Worm (Caenorhabditis elegans) whole organism, L1 larva: ENCODE measurements around the gene ZK1193.2.

Experiments used
- C04F5.9 ChIP-seq: sonication (generic microtip); optimal IDR thresholded peaks from 2 replicates; lab custom pipeline; 2016; ENCODE audit warnings: missing genetic modification characterization, missing compliant biosample characterization
- C16A3.4 ChIP-seq: fragments of 150-350 bp; optimal IDR thresholded peaks from 2 replicates; lab custom pipeline; 2014; ENCODE audit warnings: missing biosample characterization, missing genetic modification characterization
- aha-1 ChIP-seq: fragments of 150-350 bp; optimal IDR thresholded peaks from 2 replicates; lab custom pipeline; 2014; ENCODE audit warnings: missing biosample characterization, missing genetic modification characterization
- alr-1 ChIP-seq: fragments of 200-800 bp; sonication (Bioruptor generic); optimal IDR thresholded peaks from 2 replicates; lab custom pipeline; 2018; ENCODE audit warnings: borderline replicate concordance, mild to moderate bottlenecking, missing genetic modification characterization, missing compliant biosample characterization
- ama-1 ChIP-seq: fragments of 150-350 bp; optimal IDR thresholded peaks from 2 replicates; lab custom pipeline; 2014
- blmp-1 ChIP-seq: fragments of 150-350 bp; optimal IDR thresholded peaks from 2 replicates; lab custom pipeline; 2014; ENCODE audit warnings: missing biosample characterization, missing genetic modification characterization
- ceh-63 ChIP-seq: fragments of 200-800 bp; sonication (Bioruptor generic); optimal IDR thresholded peaks from 2 replicates; lab custom pipeline; 2018; ENCODE audit warnings: mild to moderate bottlenecking, missing genetic modification characterization, missing compliant biosample characterization
- ceh-82 ChIP-seq, 3 experiments: fragments of 150-350 bp in 1 of 3; sonication (generic microtip) in 2 of 3; optimal IDR thresholded peaks; 2 replicates each; lab custom pipeline; 2014 to 2017; ENCODE audit warnings: missing biosample characterization in 3 of 3, missing genetic modification characterization in 3 of 3
- ceh-90 ChIP-seq: sonication (generic microtip); optimal IDR thresholded peaks from 2 replicates; lab custom pipeline; 2016; ENCODE audit warnings: missing genetic modification characterization, missing compliant biosample characterization
- dpl-1 ChIP-seq, 3 experiments: fragments of 150-350 bp in 2 of 3; sonication (generic microtip) in 1 of 3; optimal IDR thresholded peaks; 2 replicates each; lab custom pipeline; 2014 to 2017; ENCODE audit warnings: missing biosample characterization in 3 of 3, missing genetic modification characterization in 3 of 3, missing genetic modification reagents in 3 of 3
- dsc-1 ChIP-seq: sonication (generic microtip); optimal IDR thresholded peaks from 2 replicates; lab custom pipeline; 2016; ENCODE audit warnings: mild to moderate bottlenecking, missing genetic modification characterization, missing compliant biosample characterization
- egl-27 ChIP-seq, 2 experiments: fragments of 150-350 bp in 1 of 2; sonication (generic microtip); optimal IDR thresholded peaks; 3 replicates each; lab custom pipeline; 2017 to 2018; ENCODE audit warnings: missing biosample characterization in 2 of 2, missing genetic modification characterization in 2 of 2, missing genetic modification reagents in 2 of 2
- elt-2 ChIP-seq: sonication (generic microtip); optimal IDR thresholded peaks from 2 replicates; lab custom pipeline; 2016; ENCODE audit warnings: missing genetic modification characterization, mild to moderate bottlenecking, inconsistent platforms, missing compliant biosample characterization, missing genetic modification reagents
- elt-3 ChIP-seq, 6 experiments: fragments of 150-350 bp in 1 of 6; sonication (generic microtip); optimal IDR thresholded peaks; 2 replicates each; lab custom pipeline; 2017 to 2018; ENCODE audit warnings: missing biosample characterization in 6 of 6, missing genetic modification characterization in 6 of 6, inconsistent platforms in 1 of 6
- ets-5 ChIP-seq: fragments of 200-800 bp; sonication (Bioruptor generic); IDR thresholded peaks from 2 replicates; pipeline ENCODE4 v1.3.6; 2022; ENCODE audit warnings: missing genetic modification characterization, missing compliant biosample characterization
- fkh-10 ChIP-seq: sonication (generic microtip); optimal IDR thresholded peaks from 2 replicates; lab custom pipeline; 2017; ENCODE audit warnings: missing biosample characterization, missing genetic modification reagents, missing genetic modification characterization
- hlh-4 ChIP-seq: sonication (generic microtip); optimal IDR thresholded peaks from 2 replicates; lab custom pipeline; 2016; ENCODE audit warnings: mild to moderate bottlenecking, missing genetic modification characterization, missing compliant biosample characterization
- hpl-2 ChIP-seq: fragments of 150-350 bp; optimal IDR thresholded peaks from 2 replicates; lab custom pipeline; 2014; ENCODE audit warnings: missing biosample characterization, missing genetic modification reagents, missing genetic modification characterization
- lin-14 ChIP-seq: fragments of 200-800 bp; sonication (Bioruptor generic); optimal IDR thresholded peaks from 2 replicates; lab custom pipeline; 2018; ENCODE audit warnings: mild to moderate bottlenecking, missing genetic modification characterization, moderate library complexity, missing compliant biosample characterization
- lin-39 ChIP-seq: fragments of 150-350 bp; optimal IDR thresholded peaks from 2 replicates; lab custom pipeline; 2014; ENCODE audit warnings: missing biosample characterization, missing genetic modification reagents, missing genetic modification characterization
- mef-2 ChIP-seq: fragments of 150-350 bp; optimal IDR thresholded peaks from 2 replicates; lab custom pipeline; 2014; ENCODE audit warnings: missing biosample characterization, missing genetic modification characterization
- nhr-12 ChIP-seq: sonication (generic microtip); optimal IDR thresholded peaks from 2 replicates; lab custom pipeline; 2017; ENCODE audit warnings: missing biosample characterization, missing genetic modification characterization
- nhr-28 ChIP-seq: fragments of 150-350 bp; optimal IDR thresholded peaks from 2 replicates; lab custom pipeline; 2014; ENCODE audit warnings: missing biosample characterization, missing genetic modification characterization
- nhr-47 ChIP-seq: sonication (generic microtip); optimal IDR thresholded peaks from 2 replicates; lab custom pipeline; 2016; ENCODE audit warnings: mild to moderate bottlenecking, missing genetic modification characterization, moderate library complexity, missing compliant biosample characterization
- nhr-71 ChIP-seq: sonication (generic microtip); optimal IDR thresholded peaks from 2 replicates; lab custom pipeline; 2016; ENCODE audit warnings: mild to moderate bottlenecking, missing genetic modification characterization, moderate library complexity, missing compliant biosample characterization
- nhr-76 ChIP-seq: sonication (generic microtip); optimal IDR thresholded peaks from 2 replicates; lab custom pipeline; 2017; ENCODE audit warnings: missing biosample characterization, missing genetic modification characterization
- nhr-77 ChIP-seq: fragments of 150-350 bp; optimal IDR thresholded peaks from 2 replicates; lab custom pipeline; 2014; ENCODE audit warnings: missing biosample characterization, missing genetic modification characterization
- nhr-84 ChIP-seq: sonication (generic microtip); optimal IDR thresholded peaks from 2 replicates; lab custom pipeline; 2017; ENCODE audit warnings: missing biosample characterization, missing genetic modification characterization
- nhr-85 ChIP-seq: sonication (generic microtip); peaks from one replicate; lab custom pipeline; 2016; ENCODE audit warnings: missing genetic modification characterization, inconsistent platforms, missing compliant biosample characterization
- pag-3 ChIP-seq: sonication (generic microtip); optimal IDR thresholded peaks from 2 replicates; lab custom pipeline; 2017; ENCODE audit warnings: missing genetic modification characterization, mild to moderate bottlenecking, missing compliant biosample characterization, antibody characterized with exemption, borderline replicate concordance; ENCODE audit not compliant: insufficient read depth
- pax-3 ChIP-seq: fragments of 200-800 bp; sonication (Bioruptor generic); optimal IDR thresholded peaks from 2 replicates; lab custom pipeline; 2018; ENCODE audit warnings: mild to moderate bottlenecking, missing genetic modification characterization, moderate library complexity, missing compliant biosample characterization
- pqm-1 ChIP-seq: sonication (generic microtip); optimal IDR thresholded peaks from 3 replicates; lab custom pipeline; 2017; ENCODE audit warnings: missing biosample characterization, missing genetic modification characterization
- rnt-1 ChIP-seq: sonication (generic microtip); optimal IDR thresholded peaks from 2 replicates; lab custom pipeline; 2016; ENCODE audit warnings: mild to moderate bottlenecking, missing genetic modification characterization, moderate library complexity, missing compliant biosample characterization
- snu-23 ChIP-seq: sonication (generic microtip); optimal IDR thresholded peaks from 2 replicates; lab custom pipeline; 2016; ENCODE audit warnings: missing genetic modification characterization, missing compliant biosample characterization
- sox-4 ChIP-seq: sonication (generic microtip); optimal IDR thresholded peaks from 2 replicates; lab custom pipeline; 2016; ENCODE audit warnings: missing genetic modification characterization, missing compliant biosample characterization
- sup-37 ChIP-seq: fragments of 200-800 bp; sonication (Bioruptor generic); optimal IDR thresholded peaks from 2 replicates; lab custom pipeline; 2018; ENCODE audit warnings: mild to moderate bottlenecking, missing genetic modification characterization, missing compliant biosample characterization
- unc-130 ChIP-seq: fragments of 150-350 bp; optimal IDR thresholded peaks from 2 replicates; lab custom pipeline; 2017; ENCODE audit warnings: missing biosample characterization, missing genetic modification characterization, inconsistent platforms
- unc-30 ChIP-seq: sonication (generic microtip); optimal IDR thresholded peaks from 2 replicates; lab custom pipeline; 2017; ENCODE audit warnings: missing biosample characterization, missing genetic modification characterization
- unc-62 ChIP-seq: fragments of 150-350 bp; optimal IDR thresholded peaks from 2 replicates; lab custom pipeline; 2014; ENCODE audit warnings: missing biosample characterization, missing genetic modification reagents, missing genetic modification characterization
- unc-86 ChIP-seq: sonication (generic microtip); optimal IDR thresholded peaks from 2 replicates; lab custom pipeline; 2016; ENCODE audit warnings: missing genetic modification characterization, missing compliant biosample characterization
- vab-15 ChIP-seq: sonication (generic microtip); optimal IDR thresholded peaks from 2 replicates; lab custom pipeline; 2017; ENCODE audit warnings: missing genotype, mild to moderate bottlenecking, missing genetic modification characterization, missing compliant biosample characterization
- ztf-11 ChIP-seq, 2 experiments: sonication (generic microtip); optimal IDR thresholded peaks; 2 replicates each; lab custom pipeline; 2016 to 2017; ENCODE audit warnings: missing genetic modification characterization in 2 of 2, missing biosample characterization in 1 of 2, missing compliant biosample characterization in 1 of 2

The ZK1193.2 gene

DNA sequence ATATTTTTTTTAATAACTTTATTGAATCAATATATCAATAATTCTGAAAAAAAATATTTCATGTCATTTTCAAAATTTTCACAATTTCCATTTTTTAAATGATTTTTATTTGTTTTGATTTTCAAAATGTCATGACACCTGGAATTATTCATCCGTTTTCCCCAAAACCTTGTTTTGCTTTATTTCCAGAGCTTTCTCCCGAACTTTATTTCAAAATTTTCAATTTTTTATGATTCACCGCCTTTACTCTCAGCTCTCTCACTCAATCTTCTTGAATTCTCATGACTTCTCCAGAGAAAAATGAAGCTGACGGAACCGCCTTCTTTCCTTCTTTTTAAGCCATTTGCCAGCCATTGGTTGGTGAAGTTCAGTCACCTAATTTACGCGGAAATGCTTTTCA lies 20.8 kb downstream of the ZK1193.2 start, which contains the start of gene R04A9.1:
Gene R04A9.1 (plus strand): TSS at position 301 of the 400 bp plus-strand sequence.
- no peak for TF ChIP-seq dsc-1 (tag; lab: Kevin White, UChicago)
- TF ChIP-seq fkh-10 (GFP tag; lab: Kevin White, UChicago): no peak
- TF ChIP-seq unc-86 (tag; lab: Kevin White, UChicago): no peak
- TF ChIP-seq pqm-1: no peak
- TF ChIP-seq ceh-82 (tag; optimal IDR thresholded peaks at IDR 0.05; lab: Kevin White, UChicago): no peak
- TF ChIP-seq nhr-76: no peak
- TF ChIP-seq egl-27 (tag; optimal IDR thresholded peaks at IDR 0.05; lab: Kevin White, UChicago): no peak
- TF ChIP-seq alr-1: no peak
- TF ChIP-seq C16A3.4: no peak
- TF ChIP-seq ceh-90: no peak
- no peak for TF ChIP-seq unc-30 (tag; lab: Kevin White, UChicago)
- TF ChIP-seq nhr-12 (tag; lab: Kevin White, UChicago): no peak
- no peak for TF ChIP-seq nhr-71 (tag; lab: Kevin White, UChicago)

- TF ChIP-seq nhr-47 (tag; lab: Kevin White, UChicago) (peak; percentile 53), pax-3 (no peak)
Observed at ce11 chrX:402951-403350, 22.5 kb downstream of the ZK1193.2 start.

- TF ChIP-seq ceh-90 (no peak), pqm-1 (no peak), hpl-2 (GFP tag; lab: Kevin White, UChicago) (no peak), nhr-77 (tag; lab: Kevin White, UChicago) (no peak), dpl-1 (GFP tag; optimal IDR thresholded peaks at IDR 0.05; lab: Kevin White, UChicago) (no peak), mef-2 (tag; lab: Kevin White, UChicago) (no peak), snu-23 (GFP tag; lab: Kevin White, UChicago) (no peak), ama-1 (lab: Kevin White, UChicago) (no peak), rnt-1 (no peak)
Observed at ce11 chrX:399535-399934, 25.9 kb downstream of the ZK1193.2 start.

DNA sequence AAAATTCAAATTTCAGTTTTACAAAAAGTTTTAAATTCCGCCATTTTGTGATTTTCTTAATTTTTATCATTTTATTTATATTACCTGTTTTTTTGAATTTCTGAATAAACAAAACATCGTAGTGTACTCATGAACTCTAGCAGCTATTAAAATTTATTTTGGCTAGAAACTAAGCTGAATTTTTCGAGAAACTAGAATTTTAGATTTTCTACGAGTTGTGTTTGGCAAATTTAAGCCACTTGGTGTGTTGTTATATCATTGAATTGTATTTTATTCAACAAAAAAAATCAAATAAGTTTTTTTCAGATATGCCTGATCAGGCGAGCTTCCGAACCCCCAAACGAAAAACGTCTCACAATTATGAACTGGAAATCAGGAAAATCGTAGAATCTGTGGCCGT lies 28.2 kb downstream of the ZK1193.2 start, which contains the start of gene R04A9.6:
Gene R04A9.6 (plus strand): TSS at position 301 of the 400 bp plus-strand sequence.
- TF ChIP-seq nhr-85 (peak; percentile 37), elt-2 (tag; lab: Kevin White, UChicago) (no peak)

DNA sequence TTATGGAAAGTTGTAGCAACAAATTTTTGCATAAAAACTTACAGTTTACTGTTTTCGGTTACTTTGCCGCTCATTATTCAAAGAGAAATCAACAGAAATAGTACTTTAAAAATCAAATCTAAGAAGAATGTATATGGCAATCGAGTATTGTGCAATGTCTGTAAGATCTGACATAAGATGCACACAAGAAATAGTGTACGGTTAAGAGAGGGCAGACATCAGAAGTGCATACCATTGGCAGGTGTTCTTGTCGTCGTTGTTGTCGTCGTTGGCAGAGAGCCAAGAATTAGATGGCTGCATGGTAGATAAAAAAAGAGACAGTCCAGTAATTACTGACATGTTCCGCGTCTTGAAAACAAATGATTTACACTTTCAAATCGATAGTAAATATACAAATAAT lies 30.7 kb downstream of the ZK1193.2 start, which contains the start of gene R04A9.7:
Gene R04A9.7 (minus strand): TSS at position 184 of the 400 bp plus-strand sequence.
- TF ChIP-seq aha-1 (no peak), ama-1 (lab: Kevin White, UChicago) (no peak), C04F5.9 (tag; lab: Kevin White, UChicago) (no peak), nhr-84 (no peak), sup-37 (GFP tag; lab: Kevin White, UChicago) (no peak)

DNA sequence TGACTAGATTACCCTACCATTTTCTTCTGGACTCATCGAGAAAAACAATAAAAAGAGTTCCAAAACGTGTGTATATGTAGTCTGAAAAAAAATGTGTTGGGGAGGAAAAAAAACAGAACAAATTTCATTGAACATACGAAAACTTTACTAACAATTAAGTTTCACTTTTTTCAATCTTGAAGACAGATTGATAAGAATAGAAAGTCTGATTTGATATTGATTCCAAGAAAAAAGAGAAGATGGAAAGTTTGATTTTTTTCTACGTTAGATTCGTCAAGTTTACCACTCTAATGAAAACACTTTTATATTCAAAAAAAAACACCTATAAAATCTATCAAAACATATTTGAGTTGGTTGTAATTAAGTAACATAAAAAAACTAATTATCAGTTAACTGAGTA lies 35.0 kb downstream of the ZK1193.2 start, which contains the start of gene R04A9.9:
Gene R04A9.9 (minus strand): TSS at position 101 of the 400 bp plus-strand sequence.
- TF ChIP-seq unc-130 (tag; lab: Kevin White, UChicago) (no peak), nhr-85 (peak; percentile 31), blmp-1 (tag; lab: Kevin White, UChicago) (peak; percentile 42), sox-4 (no peak)
- TF ChIP-seq, all 84 proteins: peak for 2

DNA sequence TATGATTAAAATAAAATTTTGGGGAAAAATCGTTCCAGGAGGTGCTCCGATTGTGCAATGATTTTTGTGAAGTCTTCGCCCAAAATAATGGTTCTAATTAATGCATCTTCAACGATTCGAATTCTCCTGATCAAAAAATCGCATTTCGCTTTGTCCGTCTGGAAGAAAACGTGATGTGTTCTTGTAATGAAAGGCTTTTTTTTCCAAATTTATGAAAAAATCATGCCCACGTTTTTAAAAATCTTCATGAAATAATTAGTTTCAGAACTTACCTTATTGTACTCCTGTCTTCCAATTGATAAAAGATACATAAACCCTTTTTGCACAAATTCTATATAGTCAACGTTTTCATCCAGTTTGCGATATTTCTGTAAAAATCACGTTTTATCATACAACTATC lies 35.9 kb downstream of the ZK1193.2 start:
- TF ChIP-seq elt-3 (tag; optimal IDR thresholded peaks at IDR 0.05; lab: Kevin White, UChicago) (no peak), pag-3 (tag; lab: Kevin White, UChicago) (no peak), lin-14 (no peak), ztf-11 (tag; optimal IDR thresholded peaks at IDR 0.05; lab: Kevin White, UChicago) (no peak), ets-5 (GFP tag; lab: Robert Waterston, UW) (no peak), lin-39 (tag; lab: Kevin White, UChicago) (no peak), vab-15 (tag; lab: Kevin White, UChicago) (no peak), blmp-1 (tag; lab: Kevin White, UChicago) (no peak), ceh-63 (no peak), hlh-4 (tag; lab: Kevin White, UChicago) (no peak), nhr-28 (tag; lab: Kevin White, UChicago) (no peak), unc-62 (GFP tag; lab: Kevin White, UChicago) (no peak)
